Fruit fly (Drosophila melanogaster): ENCODE measurements around the gene CG45490.

DNA sequence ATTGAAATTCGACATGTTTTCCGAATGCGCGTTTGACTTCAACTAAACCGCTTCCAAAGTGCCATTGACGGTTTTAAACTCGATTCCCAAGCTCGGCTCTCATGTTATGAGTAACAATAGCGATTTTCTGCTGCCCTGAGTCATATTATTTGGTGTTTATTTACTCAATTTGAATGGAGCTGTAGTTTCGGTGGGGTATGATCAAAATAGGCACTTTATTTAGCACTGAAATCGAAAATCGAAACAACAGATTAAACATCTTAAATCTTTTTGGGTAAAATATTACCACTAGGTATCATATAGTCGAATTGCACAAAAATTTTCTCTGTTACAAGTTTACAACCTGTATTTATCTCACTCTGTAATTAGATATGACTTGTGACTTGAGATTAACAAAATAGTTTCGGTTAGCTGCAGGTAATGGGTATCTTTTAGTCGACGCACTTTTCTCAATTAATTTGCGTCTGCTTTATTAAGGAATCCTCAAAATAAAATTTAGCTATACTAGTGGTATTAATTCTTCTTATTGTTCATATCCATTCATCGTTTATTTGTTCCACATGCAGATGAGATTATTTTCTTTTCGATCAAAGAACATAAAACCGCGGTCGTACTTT lies 25.4 kb upstream of the CG45490 start, which contains the start of gene CG12655:
- TF ChIP-seq Vsx2 (GFP tag; optimal IDR thresholded peaks at IDR 0.05; ENCODE audit: partially characterized antibody) (no peak), usp (GFP tag; optimal IDR thresholded peaks at IDR 0.05) (no peak), h (GFP tag; optimal IDR thresholded peaks at IDR 0.05) (no peak), Hr78 (GFP tag; optimal IDR thresholded peaks at IDR 0.05) (no peak), Jra (GFP tag; optimal IDR thresholded peaks at IDR 0.05) (no peak), Myc (optimal IDR thresholded peaks at IDR 0.05) (no peak), tai (GFP tag; optimal IDR thresholded peaks at IDR 0.05) (no peak), br (GFP tag; optimal IDR thresholded peaks at IDR 0.05) (no peak), N (GFP tag; optimal IDR thresholded peaks at IDR 0.05) (no peak), foxo (GFP tag; optimal IDR thresholded peaks at IDR 0.05) (no peak), pan (optimal IDR thresholded peaks at IDR 0.05) (no peak), Hnf4 (GFP tag; optimal IDR thresholded peaks at IDR 0.05) (no peak)
